Fruit fly (Drosophila melanogaster) whole organism, prepupa: ENCODE data around the gene CG15643.

Source experiments
- Blimp-1 ChIP-seq: fragments of 200-800 bp; sonication (Bioruptor generic); optimal IDR thresholded peaks from 3 replicates; lab custom pipeline; 2017; ENCODE audit warnings: missing biosample characterization, missing genetic modification characterization, mild to moderate bottlenecking, moderate library complexity, missing genetic modification reagents
- CG10631 ChIP-seq: fragments of 200-800 bp; sonication (Bioruptor generic); optimal IDR thresholded peaks from 2 replicates; lab custom pipeline; 2016; ENCODE audit warnings: missing biosample characterization, missing genetic modification characterization
- CG10669 ChIP-seq: fragments of 200-800 bp; sonication (Bioruptor generic); optimal IDR thresholded peaks from 3 replicates; lab custom pipeline; 2018; ENCODE audit warnings: missing biosample characterization, mild to moderate bottlenecking, missing genetic modification characterization, moderate library complexity
- CG11294 ChIP-seq: fragments of 200-800 bp; sonication (Bioruptor generic); IDR thresholded peaks from 2 replicates; pipeline ENCODE4 v1.3.6; 2022; ENCODE audit warnings: missing biosample characterization, missing genetic modification characterization
- CG11762 ChIP-seq: fragments of 200-800 bp; sonication (Bioruptor generic); optimal IDR thresholded peaks from 3 replicates; lab custom pipeline; 2016; ENCODE audit warnings: missing biosample characterization, missing genetic modification characterization; ENCODE audit not compliant: insufficient read depth
- CG11902 ChIP-seq: fragments of 200-800 bp; sonication (Bioruptor generic); optimal IDR thresholded peaks from 3 replicates; lab custom pipeline; 2016; ENCODE audit warnings: missing biosample characterization, missing genetic modification characterization
- CG15336 ChIP-seq: fragments of 200-800 bp; sonication (Bioruptor generic); IDR thresholded peaks from 2 replicates; pipeline ENCODE4 v1.3.6; 2022; ENCODE audit warnings: missing biosample characterization, missing genetic modification characterization
- CG16779 ChIP-seq: fragments of 200-800 bp; sonication (Bioruptor generic); optimal IDR thresholded peaks from 3 replicates; lab custom pipeline; 2017; ENCODE audit warnings: missing biosample characterization, mild to moderate bottlenecking, missing genetic modification characterization
- CG3032 ChIP-seq: fragments of 200-800 bp; optimal IDR thresholded peaks from 2 replicates; lab custom pipeline; 2019; ENCODE audit warnings: missing biosample characterization, mild to moderate bottlenecking, missing genetic modification characterization, moderate library complexity
- CG32006 ChIP-seq: fragments of 200-800 bp; sonication (Bioruptor generic); optimal IDR thresholded peaks from 3 replicates; lab custom pipeline; 2017; ENCODE audit warnings: missing biosample characterization, mild to moderate bottlenecking, missing genetic modification characterization
- CG34406 ChIP-seq: fragments of 200-800 bp; sonication (Bioruptor generic); optimal IDR thresholded peaks from 3 replicates; lab custom pipeline; 2016; ENCODE audit warnings: missing biosample characterization, missing genetic modification characterization
- CG3919 ChIP-seq: fragments of 200-800 bp; sonication (Bioruptor generic); optimal IDR thresholded peaks from 3 replicates; lab custom pipeline; 2016; ENCODE audit warnings: missing biosample characterization, missing genetic modification characterization
- CG4318 ChIP-seq: fragments of 200-800 bp; sonication (Bioruptor generic); optimal IDR thresholded peaks from 3 replicates; lab custom pipeline; 2017; ENCODE audit warnings: missing biosample characterization, mild to moderate bottlenecking, missing genetic modification characterization
- CG6163 ChIP-seq: fragments of 200-800 bp; sonication (Bioruptor generic); IDR thresholded peaks from 3 replicates; pipeline ENCODE4 v1.3.6; 2022; ENCODE audit warnings: missing biosample characterization, missing genetic modification characterization
- CG6276 ChIP-seq: fragments of 200-800 bp; sonication (Bioruptor generic); optimal IDR thresholded peaks from 2 replicates; lab custom pipeline; 2017; ENCODE audit warnings: missing biosample characterization, mild to moderate bottlenecking, missing genetic modification characterization
- CG6792 ChIP-seq: fragments of 200-800 bp; sonication (Bioruptor generic); optimal IDR thresholded peaks from 3 replicates; lab custom pipeline; 2016; ENCODE audit warnings: missing biosample characterization, missing genetic modification characterization
- CG6854 ChIP-seq: fragments of 200-800 bp; sonication (Bioruptor generic); optimal IDR thresholded peaks from 2 replicates; lab custom pipeline; 2017; ENCODE audit warnings: missing biosample characterization, mild to moderate bottlenecking, missing genetic modification characterization
- CG7368 ChIP-seq: fragments of 200-800 bp; sonication (Bioruptor generic); optimal IDR thresholded peaks from 3 replicates; lab custom pipeline; 2016; ENCODE audit warnings: missing biosample characterization, missing genetic modification characterization
- CG8119 ChIP-seq: fragments of 200-800 bp; sonication (Bioruptor generic); IDR thresholded peaks from 3 replicates; pipeline ENCODE4 v1.3.6; 2022; ENCODE audit warnings: missing biosample characterization, missing genetic modification characterization
- CG8319 ChIP-seq: fragments of 200-800 bp; sonication (Bioruptor generic); optimal IDR thresholded peaks from 3 replicates; lab custom pipeline; 2016; ENCODE audit warnings: missing biosample characterization, missing genetic modification characterization
- Eip75B ChIP-seq: fragments of 200-800 bp; sonication (Bioruptor generic); optimal IDR thresholded peaks from 3 replicates; lab custom pipeline; 2016; ENCODE audit warnings: missing biosample characterization, missing genetic modification characterization
- Eip78C ChIP-seq: fragments of 200-800 bp; sonication (Bioruptor generic); peaks from one replicate; lab custom pipeline; 2016; ENCODE audit warnings: missing biosample characterization, missing genetic modification characterization
- Eip93F ChIP-seq: fragments of 200-800 bp; sonication (Bioruptor generic); optimal IDR thresholded peaks from 2 replicates; lab custom pipeline; 2016; ENCODE audit warnings: missing biosample characterization, mild to moderate bottlenecking, missing genetic modification characterization
- Ets21C ChIP-seq: fragments of 200-800 bp; sonication (Bioruptor generic); optimal IDR thresholded peaks from 3 replicates; lab custom pipeline; 2016; ENCODE audit warnings: missing biosample characterization, missing genetic modification characterization
- Ets96B ChIP-seq: fragments of 200-800 bp; optimal IDR thresholded peaks from 2 replicates; lab custom pipeline; 2019; ENCODE audit warnings: missing biosample characterization, mild to moderate bottlenecking, missing genetic modification characterization, moderate library complexity
- Gug ChIP-seq: fragments of 200-800 bp; sonication (Bioruptor generic); IDR thresholded peaks from 2 replicates; pipeline ENCODE4 v1.3.6; 2022; ENCODE audit warnings: missing biosample characterization, missing genetic modification characterization
- Hr38 ChIP-seq: sonication (Bioruptor generic); optimal IDR thresholded peaks from 2 replicates; lab custom pipeline; 2016; ENCODE audit warnings: missing biosample characterization, missing genetic modification characterization
- Hr39 ChIP-seq: fragments of 200-800 bp; sonication (Bioruptor generic); optimal IDR thresholded peaks from 2 replicates; lab custom pipeline; 2016; ENCODE audit warnings: missing biosample characterization, missing genetic modification characterization
- Hr4 ChIP-seq: fragments of 200-800 bp; sonication (Bioruptor generic); optimal IDR thresholded peaks from 3 replicates; lab custom pipeline; 2016; ENCODE audit warnings: missing biosample characterization, missing genetic modification characterization
- Lpt ChIP-seq: fragments of 200-800 bp; sonication (Bioruptor generic); optimal IDR thresholded peaks from 3 replicates; lab custom pipeline; 2016; ENCODE audit warnings: missing biosample characterization, missing genetic modification characterization
- Met ChIP-seq: fragments of 200-800 bp; sonication (Bioruptor generic); optimal IDR thresholded peaks from 3 replicates; lab custom pipeline; 2016; ENCODE audit warnings: missing biosample characterization, missing genetic modification characterization
- Smox ChIP-seq: fragments of 200-800 bp; sonication (Bioruptor generic); optimal IDR thresholded peaks from 3 replicates; lab custom pipeline; 2016; ENCODE audit warnings: missing biosample characterization, missing genetic modification characterization
- Sox102F ChIP-seq: fragments of 200-800 bp; sonication (Bioruptor generic); optimal IDR thresholded peaks from 2 replicates; lab custom pipeline; 2016; ENCODE audit warnings: missing biosample characterization, mild to moderate bottlenecking, missing genetic modification characterization
- Sox14 ChIP-seq: fragments of 200-800 bp; sonication (Bioruptor generic); optimal IDR thresholded peaks from 3 replicates; lab custom pipeline; 2016; ENCODE audit warnings: missing biosample characterization, missing genetic modification characterization
- Sox15 ChIP-seq: fragments of 200-800 bp; sonication (Bioruptor generic); optimal IDR thresholded peaks from 3 replicates; lab custom pipeline; 2016; ENCODE audit warnings: missing biosample characterization, missing genetic modification characterization
- achi ChIP-seq: fragments of 200-800 bp; sonication (Bioruptor generic); optimal IDR thresholded peaks from 3 replicates; lab custom pipeline; 2016; ENCODE audit warnings: missing biosample characterization, missing genetic modification characterization
- cyc ChIP-seq: fragments of 200-800 bp; sonication (Bioruptor generic); optimal IDR thresholded peaks from 3 replicates; lab custom pipeline; 2016; ENCODE audit warnings: missing biosample characterization, missing genetic modification characterization
- eg ChIP-seq: fragments of 200-800 bp; sonication (Bioruptor generic); IDR thresholded peaks from 3 replicates; pipeline ENCODE4 v1.3.6; 2022; ENCODE audit warnings: missing biosample characterization, missing genetic modification characterization
- fd59A ChIP-seq: fragments of 200-800 bp; sonication (Bioruptor generic); optimal IDR thresholded peaks from 2 replicates; lab custom pipeline; 2017; ENCODE audit warnings: missing biosample characterization, mild to moderate bottlenecking, missing genetic modification characterization, missing genetic modification reagents
- fd85E ChIP-seq: fragments of 200-800 bp; sonication (Bioruptor generic); optimal IDR thresholded peaks from 3 replicates; lab custom pipeline; 2016; ENCODE audit warnings: missing biosample characterization, missing genetic modification characterization
- fkh ChIP-seq: fragments of 200-800 bp; sonication (Bioruptor generic); optimal IDR thresholded peaks from 3 replicates; lab custom pipeline; 2017; ENCODE audit warnings: missing biosample characterization, mild to moderate bottlenecking, missing genetic modification characterization, moderate library complexity
- lz ChIP-seq: fragments of 200-800 bp; sonication (Bioruptor generic); optimal IDR thresholded peaks from 3 replicates; lab custom pipeline; 2016; ENCODE audit warnings: missing biosample characterization, missing genetic modification characterization
- net ChIP-seq: fragments of 200-800 bp; sonication (Bioruptor generic); optimal IDR thresholded peaks from 3 replicates; lab custom pipeline; 2016; ENCODE audit warnings: missing biosample characterization, missing genetic modification characterization
- pdm3 ChIP-seq: fragments of 200-800 bp; sonication (Bioruptor generic); optimal IDR thresholded peaks from 3 replicates; lab custom pipeline; 2016; ENCODE audit warnings: missing biosample characterization, missing genetic modification characterization
- spab ChIP-seq: fragments of 200-800 bp; sonication (Bioruptor generic); optimal IDR thresholded peaks from 2 replicates; lab custom pipeline; 2017; ENCODE audit warnings: missing biosample characterization, mild to moderate bottlenecking, missing genetic modification characterization, missing genetic modification reagents
- ss ChIP-seq, 2 experiments: fragments of 200-800 bp; sonication (Bioruptor generic); optimal IDR thresholded peaks; 2 replicates in 1 of 2; 3 replicates in 1 of 2; lab custom pipeline; 2017 to 2018; ENCODE audit warnings: mild to moderate bottlenecking in 2 of 2, missing biosample characterization in 2 of 2, missing genetic modification characterization in 2 of 2, moderate library complexity in 1 of 2
- svp ChIP-seq: fragments of 200-800 bp; sonication (Bioruptor generic); peaks from one replicate; lab custom pipeline; 2016; ENCODE audit warnings: missing biosample characterization, missing genetic modification characterization
- topi ChIP-seq: fragments of 200-800 bp; sonication (Bioruptor generic); optimal IDR thresholded peaks from 3 replicates; lab custom pipeline; 2016; ENCODE audit warnings: missing biosample characterization, missing genetic modification characterization
- vri ChIP-seq: fragments of 200-800 bp; sonication (Bioruptor generic); optimal IDR thresholded peaks from 3 replicates; lab custom pipeline; 2016; ENCODE audit warnings: missing biosample characterization, mild to moderate bottlenecking, missing genetic modification characterization

CG15643 gene

dm6 chrX:15601285-15601684 is 29.3 kb upstream of the CG15643 start (continued):
- no peak for TF ChIP-seq CG11762 (GFP tag; lab: Kevin White, UChicago)
- no peak for TF ChIP-seq CG11902 (GFP tag; lab: Kevin White, UChicago)
- TF ChIP-seq Eip75B (GFP tag; lab: Kevin White, UChicago): no peak
- TF ChIP-seq CG16779 (tag; lab: Kevin White, UChicago): no peak
- peak; percentile 66 for TF ChIP-seq CG32006 (GFP tag; lab: Kevin White, UChicago)
- peak; percentile 34 for TF ChIP-seq Lpt (GFP tag; lab: Kevin White, UChicago)
- peak; percentile 42; the same call in 1 of the 3 replicates for TF ChIP-seq eg
- TF ChIP-seq fd59A: no peak
- no peak for TF ChIP-seq fd85E (GFP tag; lab: Kevin White, UChicago)
- no peak for TF ChIP-seq vri (GFP tag; lab: Kevin White, UChicago)
- TF ChIP-seq CG3919 (GFP tag; lab: Kevin White, UChicago): no peak
- TF ChIP-seq fkh: no peak
- TF ChIP-seq Sox14 (GFP tag; lab: Kevin White, UChicago): no peak
- TF ChIP-seq CG7368 (GFP tag; lab: Kevin White, UChicago): no peak
- TF ChIP-seq CG4318 (GFP tag; lab: Kevin White, UChicago): peak; percentile 22
- TF ChIP-seq CG6854 (GFP tag; lab: Kevin White, UChicago): no peak
- TF ChIP-seq Hr39 (GFP tag; lab: Kevin White, UChicago): no peak
- no peak for TF ChIP-seq Blimp-1 (GFP tag; lab: Kevin White, UChicago)
- TF ChIP-seq Ets21C: no peak
- TF ChIP-seq spab (GFP tag; lab: Kevin White, UChicago): no peak
- TF ChIP-seq CG6792: no peak
- no peak for TF ChIP-seq Smox (GFP tag; lab: Kevin White, UChicago)
- peak; percentile 47 for TF ChIP-seq Hr4
- TF ChIP-seq CG10669 (GFP tag; lab: Kevin White, UChicago): no peak
- no peak for TF ChIP-seq Gug
- TF ChIP-seq net (GFP tag; lab: Kevin White, UChicago): peak; percentile 11
- TF ChIP-seq Ets96B (tag; lab: Kevin White, UChicago): peak; percentile 15
- no peak for TF ChIP-seq CG3032 (tag; lab: Kevin White, UChicago)
- no peak for TF ChIP-seq Sox102F (GFP tag; lab: Kevin White, UChicago)
- no peak for TF ChIP-seq CG34406
- no peak for TF ChIP-seq Met
- TF ChIP-seq cyc (GFP tag; lab: Kevin White, UChicago): no peak
- no peak for TF ChIP-seq CG11294
- TF ChIP-seq Hr38 (GFP tag; lab: Kevin White, UChicago): no peak
- no peak for TF ChIP-seq ss (GFP tag; optimal IDR thresholded peaks at IDR 0.05; lab: Kevin White, UChicago)
- TF ChIP-seq Eip78C (GFP tag; lab: Kevin White, UChicago): peak; percentile 66
- peak; percentile 35 for TF ChIP-seq pdm3 (GFP tag; lab: Kevin White, UChicago)

DNA sequence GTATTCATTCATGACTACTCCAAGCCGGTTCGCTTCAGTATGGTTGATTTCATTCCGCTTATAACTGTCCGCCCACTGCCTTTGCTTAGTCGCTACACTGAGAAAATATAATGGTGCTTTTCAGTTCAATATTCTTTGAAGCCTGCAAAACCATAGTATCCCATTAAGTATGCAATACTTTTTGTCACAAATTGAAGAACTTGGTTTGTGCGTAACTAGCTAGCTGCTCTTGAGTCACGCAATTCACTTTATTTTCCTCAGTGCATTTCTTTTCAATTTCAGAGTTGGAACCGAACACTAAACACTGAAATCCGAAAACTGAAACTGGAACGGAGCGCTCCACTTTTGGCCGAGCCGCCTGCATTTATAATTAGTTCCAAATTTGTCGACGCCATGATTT is 27.7 kb upstream of the CG15643 start:
- TF ChIP-seq lz (GFP tag; lab: Kevin White, UChicago): peak; percentile 29
- no peak for TF ChIP-seq CG10631 (GFP tag; lab: Kevin White, UChicago)
- peak; percentile 6 for TF ChIP-seq CG11762 (GFP tag; lab: Kevin White, UChicago)
- TF ChIP-seq fd59A: no peak
- TF ChIP-seq CG8119: peak; percentile 61
- TF ChIP-seq CG6276 (GFP tag; lab: Kevin White, UChicago): peak; percentile 59
- TF ChIP-seq Eip93F (GFP tag; lab: Kevin White, UChicago): no peak
- TF ChIP-seq CG4318 (GFP tag; lab: Kevin White, UChicago): no peak
- TF ChIP-seq CG8319: peak; percentile 14
- TF ChIP-seq net (GFP tag; lab: Kevin White, UChicago): peak; percentile 3
- TF ChIP-seq topi (GFP tag; lab: Kevin White, UChicago): peak; percentile 11
- peak; percentile 47 for TF ChIP-seq pdm3 (GFP tag; lab: Kevin White, UChicago)
- peak; percentile 77 for TF ChIP-seq eg
- peak; percentile 48; the same call in 2 of the 3 replicates for TF ChIP-seq CG6163 (GFP tag; lab: Robert Waterston, UW)
- no peak for TF ChIP-seq CG6792
- peak; percentile 67 for TF ChIP-seq Hr4
- no peak for TF ChIP-seq achi (GFP tag; lab: Kevin White, UChicago)
- TF ChIP-seq cyc (GFP tag; lab: Kevin White, UChicago): peak; percentile 33
- no peak for TF ChIP-seq vri (GFP tag; lab: Kevin White, UChicago)
- no peak for TF ChIP-seq CG11902 (GFP tag; lab: Kevin White, UChicago)
- no peak for TF ChIP-seq fkh
- peak; percentile 24 for TF ChIP-seq Met
- no peak for TF ChIP-seq Ets21C
- peak; percentile 78 for TF ChIP-seq CG15336 (GFP tag; lab: Robert Waterston, UW)
- TF ChIP-seq ss (GFP tag; optimal IDR thresholded peaks at IDR 0.05; lab: Kevin White, UChicago): no peak
- TF ChIP-seq svp (GFP tag; lab: Kevin White, UChicago): peak; percentile 65
- peak; percentile 21 for TF ChIP-seq Lpt (GFP tag; lab: Kevin White, UChicago)
- TF ChIP-seq Sox15: no peak
- TF ChIP-seq spab (GFP tag; lab: Kevin White, UChicago): no peak
